Fruit fly (Drosophila melanogaster): ENCODE data around the gene Tudor-SN.

Gene Tudor-SN

dm6 chr3L:212520-212919 lies 51.7 kb downstream of the Tudor-SN start, which contains the start of the genes thoc7 and Dis3l2 (continued):
- no peak for TF ChIP-seq B-H1 (GFP tag; IDR thresholded peaks at IDR 0.05)
- TF ChIP-seq CG2116 (GFP tag; optimal IDR thresholded peaks at IDR 0.05): peak; percentile 10
- TF ChIP-seq CG14667 (GFP tag; IDR thresholded peaks at IDR 0.05): no peak
- TF ChIP-seq HHEX (GFP tag; optimal IDR thresholded peaks at IDR 0.05): no peak
- no peak for TF ChIP-seq CoRest (tag; optimal IDR thresholded peaks at IDR 0.05)
- no peak for TF ChIP-seq CG17361 (GFP tag; IDR thresholded peaks at IDR 0.05)
- no peak for TF ChIP-seq abd-A (tag; optimal IDR thresholded peaks at IDR 0.05)
- no peak for TF ChIP-seq Six4 (GFP tag; optimal IDR thresholded peaks at IDR 0.05)
- no peak for TF ChIP-seq croc (GFP tag; conservative IDR thresholded peaks at IDR 0.05)
- TF ChIP-seq TFAM (GFP tag; optimal IDR thresholded peaks at IDR 0.05): no peak
- TF ChIP-seq CG10654 (GFP tag; optimal IDR thresholded peaks at IDR 0.05): no peak
- no peak for TF ChIP-seq br (optimal IDR thresholded peaks at IDR 0.05)
- no peak for TF ChIP-seq Elba2 (GFP tag; optimal IDR thresholded peaks at IDR 0.05)
- TF ChIP-seq eyg (GFP tag; optimal IDR thresholded peaks at IDR 0.05): no peak
- no peak for TF ChIP-seq CG33213 (GFP tag; optimal IDR thresholded peaks at IDR 0.05)
- TF ChIP-seq fd96Cb (tag; optimal IDR thresholded peaks at IDR 0.05): no peak
- no peak for TF ChIP-seq chinmo (GFP tag; IDR thresholded peaks at IDR 0.05; ENCODE audit: partially characterized antibody)
- no peak for TF ChIP-seq Chrac-16 (GFP tag; optimal IDR thresholded peaks at IDR 0.05)
- TF ChIP-seq MESR4 (GFP tag; optimal IDR thresholded peaks at IDR 0.05): peak; percentile 80
- no peak for TF ChIP-seq gt (GFP tag; IDR thresholded peaks at IDR 0.05)
- no peak for TF ChIP-seq ranshi (GFP tag; IDR thresholded peaks at IDR 0.05)
- TF ChIP-seq Dp (GFP tag; optimal IDR thresholded peaks at IDR 0.05): peak; percentile 11
- TF ChIP-seq CG2889 (GFP tag; IDR thresholded peaks at IDR 0.05): no peak
- TF ChIP-seq CG6175 (GFP tag; IDR thresholded peaks at IDR 0.05): no peak
- TF ChIP-seq CG14710 (tag; optimal IDR thresholded peaks at IDR 0.05): peak; percentile 16
- no peak for TF ChIP-seq Jarid2 (GFP tag; optimal IDR thresholded peaks at IDR 0.05)
- TF ChIP-seq CG10431 (GFP tag; optimal IDR thresholded peaks at IDR 0.05): no peak
- TF ChIP-seq YL-1 (GFP tag; optimal IDR thresholded peaks at IDR 0.05): peak; percentile 44
- TF ChIP-seq tin (GFP tag; optimal IDR thresholded peaks at IDR 0.05): no peak
- no peak for TF ChIP-seq bab2 (GFP tag; optimal IDR thresholded peaks at IDR 0.05)
- no peak for TF ChIP-seq Hmx (GFP tag; optimal IDR thresholded peaks at IDR 0.05)
- no peak for TF ChIP-seq Mrtf (GFP tag; IDR thresholded peaks at IDR 0.05)
- TF ChIP-seq CG6272 (GFP tag; IDR thresholded peaks at IDR 0.05): no peak
- TF ChIP-seq aop (GFP tag; IDR thresholded peaks at IDR 0.05): no peak
- no peak for TF ChIP-seq Blimp-1 (GFP tag; optimal IDR thresholded peaks at IDR 0.05)
- TF ChIP-seq E2f2 (GFP tag; IDR thresholded peaks at IDR 0.05): no peak
- TF ChIP-seq Xbp1 (GFP tag; optimal IDR thresholded peaks at IDR 0.05): no peak
- TF ChIP-seq CG9215 (GFP tag; IDR thresholded peaks at IDR 0.05): no peak
- TF ChIP-seq CG18619 (GFP tag; optimal IDR thresholded peaks at IDR 0.05): no peak
- no peak for TF ChIP-seq lab (GFP tag; optimal IDR thresholded peaks at IDR 0.05)
- no peak for TF ChIP-seq CG8765 (GFP tag; IDR thresholded peaks at IDR 0.05)
- peak; percentile 16 for TF ChIP-seq Sry-δ (GFP tag; optimal IDR thresholded peaks at IDR 0.05)
- TF ChIP-seq Sox100B (GFP tag; optimal IDR thresholded peaks at IDR 0.05): no peak
- TF ChIP-seq luna (GFP tag; optimal IDR thresholded peaks at IDR 0.05): no peak
- no peak for TF ChIP-seq CG43689 (GFP tag; IDR thresholded peaks at IDR 0.05)
- TF ChIP-seq nerfin-2 (GFP tag; IDR thresholded peaks at IDR 0.05; ENCODE audit: partially characterized antibody): no peak
- TF ChIP-seq CG13775 (GFP tag; optimal IDR thresholded peaks at IDR 0.05): no peak
- no peak for TF ChIP-seq ac (GFP tag; optimal IDR thresholded peaks at IDR 0.05)
- TF ChIP-seq gsb-n (tag; optimal IDR thresholded peaks at IDR 0.05): no peak
- TF ChIP-seq dmrt11E (tag; optimal IDR thresholded peaks at IDR 0.05): no peak
- no peak for TF ChIP-seq cato (GFP tag; optimal IDR thresholded peaks at IDR 0.05; ENCODE audit: borderline replicate concordance)
- no peak for TF ChIP-seq HLH3B (GFP tag; IDR thresholded peaks at IDR 0.05)
- no peak for TF ChIP-seq CG8089 (GFP tag; optimal IDR thresholded peaks at IDR 0.05)
